Worm (Caenorhabditis elegans) whole organism, young adult: ENCODE measurements around the gene rga-4.

Source experiments
- F49E8.2 ChIP-seq: sonication (generic microtip); optimal IDR thresholded peaks from 3 replicates; lab custom pipeline; 2017; ENCODE audit warnings: missing genetic modification characterization, mild to moderate bottlenecking, missing compliant biosample characterization, antibody characterized with exemption, moderate library complexity; ENCODE audit not compliant: insufficient read depth
- lin-54 ChIP-seq: fragments of 200-800 bp; sonication (Bioruptor generic); optimal IDR thresholded peaks from 2 replicates; lab custom pipeline; 2018; ENCODE audit warnings: mild to moderate bottlenecking, missing genetic modification characterization, missing compliant biosample characterization
- nfya-1 ChIP-seq: sonication (generic microtip); optimal IDR thresholded peaks from 2 replicates; lab custom pipeline; 2017; ENCODE audit warnings: antibody characterized with exemption, missing compliant biosample characterization, missing genetic modification characterization, borderline replicate concordance; ENCODE audit not compliant: insufficient read depth
- unc-62 ChIP-seq: fragments of 150-350 bp; optimal IDR thresholded peaks from 2 replicates; lab custom pipeline; 2014; ENCODE audit warnings: missing biosample characterization, missing genetic modification reagents, missing genetic modification characterization

ce11 chrV:1326067-1326466 is 57.0 kb downstream of the rga-4 start:
- TF ChIP-seq nfya-1 (tag; lab: Kevin White, UChicago) = no peak
- TF ChIP-seq F49E8.2 = no peak
- no peak for TF ChIP-seq unc-62 (GFP tag; lab: Kevin White, UChicago)
- no peak for TF ChIP-seq lin-54
